Worm (Caenorhabditis elegans): Measurements from ENCODE around the gene spl-2.

spl-2 gene

DNA sequence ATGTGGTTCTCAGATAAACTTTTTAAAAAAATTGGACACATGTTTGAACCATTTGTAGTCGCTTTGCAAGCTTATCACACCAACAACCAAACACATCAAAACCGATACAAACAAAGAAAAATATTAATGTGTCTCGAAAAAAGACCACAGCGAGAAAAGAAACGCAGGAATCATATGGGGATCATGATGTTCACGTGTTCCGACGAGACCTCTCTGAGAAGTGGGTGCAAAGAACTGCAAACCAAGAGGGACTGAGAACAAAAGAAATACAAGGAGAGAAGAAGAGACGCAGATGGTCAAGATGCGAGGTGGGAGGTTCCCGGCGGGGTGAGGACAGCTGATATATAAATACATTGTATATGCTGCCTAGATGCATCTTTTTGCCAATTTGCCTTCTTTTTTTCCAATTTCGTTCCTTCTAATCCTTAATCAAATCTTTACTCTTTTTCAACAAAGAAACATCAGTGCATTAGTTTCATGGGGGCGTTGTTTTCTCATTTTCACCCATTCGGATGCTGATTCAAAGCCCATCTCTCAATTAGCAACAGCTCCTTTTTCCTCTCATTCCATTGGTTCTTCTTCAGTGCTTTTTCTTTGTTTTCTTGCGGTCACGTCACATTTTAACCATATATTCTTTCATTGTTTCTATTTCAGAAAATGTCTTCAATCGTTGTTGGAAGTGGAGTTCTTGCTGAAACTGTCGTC lies 50.9 kb downstream of the spl-2 start, which contains the start of gene F21C10.10 (continued):
- TF ChIP-seq mab-9 (GFP tag; IDR thresholded peaks at IDR 0.05), result 0 out of 2 replicates have a peak, but pooled peaks have one; percentile 7
- TF ChIP-seq nhr-90 (tag; optimal IDR thresholded peaks at IDR 0.05; ENCODE audit: poor library complexity), result peak; percentile 84
- TF ChIP-seq sox-4 (tag; optimal IDR thresholded peaks at IDR 0.05), result no peak
- TF ChIP-seq tlp-1 (tag; optimal IDR thresholded peaks at IDR 0.05), result no peak
- peak; percentile 53 for TF ChIP-seq xbp-1 (tag; optimal IDR thresholded peaks at IDR 0.05)
- peak; percentile 8 for TF ChIP-seq sup-37 (GFP tag; optimal IDR thresholded peaks at IDR 0.05)
- TF ChIP-seq lin-39 (tag; optimal IDR thresholded peaks at IDR 0.05), result no peak
- peak; percentile 67 for TF ChIP-seq snpc-4 (tag; optimal IDR thresholded peaks at IDR 0.05)
- TF ChIP-seq snu-23 (GFP tag; optimal IDR thresholded peaks at IDR 0.05), result peak; percentile 90
- TF ChIP-seq aha-1 (tag; optimal IDR thresholded peaks at IDR 0.05), result no peak
- TF ChIP-seq ztf-11 (tag; optimal IDR thresholded peaks at IDR 0.05), result no peak
- TF ChIP-seq mef-2 (tag; optimal IDR thresholded peaks at IDR 0.05), result no peak
- no peak for TF ChIP-seq fkh-4 (tag; optimal IDR thresholded peaks at IDR 0.05; ENCODE audit: borderline replicate concordance)
- no peak for TF ChIP-seq unc-98 (GFP tag; IDR thresholded peaks at IDR 0.05)
- TF ChIP-seq swsn-7 (tag; optimal IDR thresholded peaks at IDR 0.05), result peak; percentile 62
- peak; percentile 4 to 55 (median 46) for TF ChIP-seq dpl-1 (GFP tag; optimal IDR thresholded peaks at IDR 0.05)
- peak in 3 of 6 experiments; percentile 59 to 91 (median 81) for TF ChIP-seq elt-3 (tag; optimal IDR thresholded peaks at IDR 0.05)
- peak; percentile 87 for TF ChIP-seq mep-1 (tag; optimal IDR thresholded peaks at IDR 0.05)
- TF ChIP-seq Y116A8C.19 (tag; optimal IDR thresholded peaks at IDR 0.05; ENCODE audit: borderline replicate concordance), result no peak
- peak; percentile 77 for TF ChIP-seq skn-1 (tag; optimal IDR thresholded peaks at IDR 0.05)
- TF ChIP-seq ceh-82 (tag; optimal IDR thresholded peaks at IDR 0.05), result peak in 2 of 3 experiments; percentile 9 to 31
- TF ChIP-seq pag-3 (tag; optimal IDR thresholded peaks at IDR 0.05; ENCODE audit: borderline replicate concordance, insufficient read depth), result no peak
- peak; percentile 99 for TF ChIP-seq nhr-85 (tag)
- TF ChIP-seq ces-1 (GFP tag; optimal IDR thresholded peaks at IDR 0.05), result no peak
- TF ChIP-seq nhr-11 (tag; optimal IDR thresholded peaks at IDR 0.05), result peak; percentile 23
- TF ChIP-seq zip-4 (GFP tag; optimal IDR thresholded peaks at IDR 0.05), result no peak
- TF ChIP-seq ets-5 (GFP tag; IDR thresholded peaks at IDR 0.05), result no peak
- TF ChIP-seq lsy-2 (tag; optimal IDR thresholded peaks at IDR 0.05), result peak; percentile 70 to 74
- no peak for TF ChIP-seq pqm-1 (tag; optimal IDR thresholded peaks at IDR 0.05)
- peak; percentile 41 for TF ChIP-seq jun-1 (tag; optimal IDR thresholded peaks at IDR 0.05)
- no peak for TF ChIP-seq vab-15 (tag; optimal IDR thresholded peaks at IDR 0.05)
- TF ChIP-seq lin-35 (GFP tag; optimal IDR thresholded peaks at IDR 0.05), result peak; percentile 58 to 87
- TF ChIP-seq lir-3 (tag; optimal IDR thresholded peaks at IDR 0.05; ENCODE audit: poor library complexity), result no peak
- peak; percentile 70 for TF ChIP-seq nhr-47 (tag; optimal IDR thresholded peaks at IDR 0.05)
- peak; percentile 83 for TF ChIP-seq blmp-1 (tag; optimal IDR thresholded peaks at IDR 0.05)
- peak; percentile 9 for TF ChIP-seq unc-130 (tag; optimal IDR thresholded peaks at IDR 0.05)
- peak; percentile 67 for TF ChIP-seq rnt-1 (tag; optimal IDR thresholded peaks at IDR 0.05)
- TF ChIP-seq egl-13 (tag; optimal IDR thresholded peaks at IDR 0.05), result no peak
- peak; percentile 86 for TF ChIP-seq tbx-2 (tag; optimal IDR thresholded peaks at IDR 0.05)

DNA sequence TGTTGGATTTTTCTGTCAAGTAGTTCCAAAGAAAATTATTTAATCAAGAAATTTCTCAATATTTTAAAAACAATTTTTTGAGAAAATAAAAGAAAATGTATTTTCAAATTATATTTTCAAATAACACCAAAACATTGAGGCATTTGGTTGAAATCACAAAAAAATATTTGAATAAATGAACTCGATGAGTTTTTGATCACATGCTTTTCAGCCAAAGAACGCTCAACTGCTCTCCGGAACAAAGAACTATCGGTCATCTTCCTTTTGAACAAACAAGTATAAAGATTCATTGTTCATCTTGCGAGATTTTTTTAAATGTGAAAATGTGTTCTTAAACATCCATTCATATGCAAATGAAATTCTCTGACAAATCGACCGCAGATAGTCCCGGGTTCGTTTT lies 51.7 kb downstream of the spl-2 start:
- TF ChIP-seq dsc-1 (tag; optimal IDR thresholded peaks at IDR 0.05), result no peak
- peak in 1 of 2 experiments; percentile 14 for TF ChIP-seq lin-35 (GFP tag; optimal IDR thresholded peaks at IDR 0.05)
- no peak for TF ChIP-seq unc-86 (tag; optimal IDR thresholded peaks at IDR 0.05)
- TF ChIP-seq nhr-19 (GFP tag; conservative IDR thresholded peaks at IDR 0.05), result peak; percentile 80
- peak; percentile 20 for TF ChIP-seq skn-1 (tag; optimal IDR thresholded peaks at IDR 0.05)
- TF ChIP-seq efl-1 (optimal IDR thresholded peaks at IDR 0.05), result no peak
- TF ChIP-seq efl-1 (GFP tag; optimal IDR thresholded peaks at IDR 0.05 in 1 of 2), result no peak

Data from whole organism, L1 larva.